Worm (Caenorhabditis elegans): ENCODE results near the gene Y46H3C.7.

ce11 chrV:1701584-1702101 lies 7.8 kb upstream of the Y46H3C.7 start, which contains the start of gene srw-90:
- TF ChIP-seq dao-5 (tag; optimal IDR thresholded peaks at IDR 0.05): no peak
- TF ChIP-seq him-1 (tag; optimal IDR thresholded peaks at IDR 0.05): no peak
- no peak for TF ChIP-seq W03F9.2 (tag; optimal IDR thresholded peaks at IDR 0.05)

Data from whole organism, L4/young adult.